Comparison of ENCODE assay signal across 2 fruit fly cellular contexts in genomic region chr2L:19361632-19362142, dm6.
TF ChIP-seq lines count a peak whose summit lies in the region.

No protein-coding gene starts in this region.

TF ChIP-seq in whole organism, embryonic, 481 proteins besides CTCF, POLR2A, EP300 and RAD21 (continued from another document and continues in another):
- TF ChIP-seq CG17328 (GFP tag; IDR thresholded peaks at IDR 0.05; lab: Robert Waterston, UW) = no peak
- peak; percentile 69 for TF ChIP-seq crol (GFP tag; IDR thresholded peaks at IDR 0.05; lab: Robert Waterston, UW)
- TF ChIP-seq emc (GFP tag; optimal IDR thresholded peaks at IDR 0.05; lab: Kevin White, UChicago) = no peak
- peak; percentile 4 for TF ChIP-seq jing (GFP tag; optimal IDR thresholded peaks at IDR 0.05; lab: Kevin White, UChicago)
- no peak for TF ChIP-seq vfl (GFP tag; optimal IDR thresholded peaks at IDR 0.05; lab: Kevin White, UChicago)
- TF ChIP-seq Taf1 (GFP tag; IDR thresholded peaks at IDR 0.05; lab: Robert Waterston, UW) = no peak
- no peak for TF ChIP-seq zfh2 (GFP tag; optimal IDR thresholded peaks at IDR 0.05; lab: Kevin White, UChicago)
- TF ChIP-seq Mad (GFP tag; optimal IDR thresholded peaks at IDR 0.05; lab: Kevin White, UChicago) = no peak
- TF ChIP-seq Atf3 (GFP tag; optimal IDR thresholded peaks at IDR 0.05; lab: Kevin White, UChicago) = no peak
- TF ChIP-seq CG43689 (GFP tag; IDR thresholded peaks at IDR 0.05; lab: Robert Waterston, UW) = no peak
- TF ChIP-seq CG6272 (GFP tag; IDR thresholded peaks at IDR 0.05; lab: Robert Waterston, UW) = no peak
- no peak for TF ChIP-seq slp2 (GFP tag; optimal IDR thresholded peaks at IDR 0.05; lab: Kevin White, UChicago)
- TF ChIP-seq CG1603 (tag; optimal IDR thresholded peaks at IDR 0.05; lab: Kevin White, UChicago) = peak; percentile 44
- TF ChIP-seq CG2712 (tag; optimal IDR thresholded peaks at IDR 0.05; lab: Kevin White, UChicago) = peak; percentile 14
- TF ChIP-seq CG8478 (optimal IDR thresholded peaks at IDR 0.05; lab: Kevin White, UChicago) = no peak
- TF ChIP-seq CG4328 (GFP tag; optimal IDR thresholded peaks at IDR 0.05; lab: Kevin White, UChicago) = no peak
- no peak for TF ChIP-seq jigr1 (GFP tag; IDR thresholded peaks at IDR 0.05; lab: Robert Waterston, UW)
- no peak for TF ChIP-seq cato (GFP tag; optimal IDR thresholded peaks at IDR 0.05; lab: Kevin White, UChicago; ENCODE audit: borderline replicate concordance)
- TF ChIP-seq klu (GFP tag; IDR thresholded peaks at IDR 0.05; lab: Robert Waterston, UW) = no peak
- TF ChIP-seq MESR4 (GFP tag; optimal IDR thresholded peaks at IDR 0.05; lab: Kevin White, UChicago) = no peak
- no peak for TF ChIP-seq Dbx (GFP tag; IDR thresholded peaks at IDR 0.05; lab: Robert Waterston, UW)
- no peak for TF ChIP-seq cg (GFP tag; optimal IDR thresholded peaks at IDR 0.05; lab: Kevin White, UChicago)
- no peak for TF ChIP-seq CG11093 (GFP tag; IDR thresholded peaks at IDR 0.05; lab: Robert Waterston, UW)
- peak; percentile 24 for TF ChIP-seq PHDP (tag; optimal IDR thresholded peaks at IDR 0.05; lab: Kevin White, UChicago)
- no peak for TF ChIP-seq CG6813 (GFP tag; optimal IDR thresholded peaks at IDR 0.05; lab: Kevin White, UChicago)
- TF ChIP-seq CG1792 (GFP tag; optimal IDR thresholded peaks at IDR 0.05; lab: Kevin White, UChicago) = no peak
- TF ChIP-seq B-H1 (GFP tag; IDR thresholded peaks at IDR 0.05; lab: Robert Waterston, UW) = no peak
- no peak for TF ChIP-seq CG2129 (GFP tag; IDR thresholded peaks at IDR 0.05; lab: Robert Waterston, UW; ENCODE audit: partially characterized antibody)
- TF ChIP-seq nerfin-2 (GFP tag; IDR thresholded peaks at IDR 0.05; lab: Robert Waterston, UW; ENCODE audit: partially characterized antibody) = no peak
- TF ChIP-seq CG8944 (GFP tag; optimal IDR thresholded peaks at IDR 0.05; lab: Kevin White, UChicago) = no peak
- peak in 1 of 2 experiments; percentile 7 for TF ChIP-seq Trl (optimal IDR thresholded peaks at IDR 0.05; lab: Kevin White, UChicago)
- no peak for TF ChIP-seq Trl (GFP tag; optimal IDR thresholded peaks at IDR 0.05; lab: Kevin White, UChicago)
- TF ChIP-seq Gug (GFP tag; IDR thresholded peaks at IDR 0.05; lab: Robert Waterston, UW) = no peak
- TF ChIP-seq Ets65A (GFP tag; lab: Kevin White, UChicago) = no peak
- TF ChIP-seq maf-S (GFP tag; optimal IDR thresholded peaks at IDR 0.05; lab: Kevin White, UChicago) = no peak
- TF ChIP-seq psq (GFP tag; optimal IDR thresholded peaks at IDR 0.05; lab: Kevin White, UChicago) = peak; percentile 25
- TF ChIP-seq Blimp-1 (GFP tag; optimal IDR thresholded peaks at IDR 0.05; lab: Kevin White, UChicago) = no peak
- TF ChIP-seq CG9876 (GFP tag; optimal IDR thresholded peaks at IDR 0.05; lab: Kevin White, UChicago) = no peak
- peak; percentile 67 for TF ChIP-seq sd (tag; optimal IDR thresholded peaks at IDR 0.05; lab: Kevin White, UChicago)
- no peak for TF ChIP-seq Asciz (GFP tag; optimal IDR thresholded peaks at IDR 0.05; lab: Kevin White, UChicago)
- peak; percentile 40 for TF ChIP-seq CG11504 (tag; optimal IDR thresholded peaks at IDR 0.05; lab: Kevin White, UChicago)
- TF ChIP-seq crp (GFP tag; optimal IDR thresholded peaks at IDR 0.05; lab: Kevin White, UChicago) = peak in 1 of 2 experiments; percentile 18
- peak; percentile 31 for TF ChIP-seq phol (tag; optimal IDR thresholded peaks at IDR 0.05; lab: Kevin White, UChicago)
- TF ChIP-seq Ets97D (GFP tag; optimal IDR thresholded peaks at IDR 0.05; lab: Kevin White, UChicago) = no peak
- TF ChIP-seq CG30403 (GFP tag; optimal IDR thresholded peaks at IDR 0.05; lab: Kevin White, UChicago) = no peak
- no peak for TF ChIP-seq CG17912 (GFP tag; optimal IDR thresholded peaks at IDR 0.05; lab: Kevin White, UChicago)
- TF ChIP-seq Opbp (GFP tag; IDR thresholded peaks at IDR 0.05; lab: Robert Waterston, UW; ENCODE audit: partially characterized antibody) = no peak
- peak; percentile 63 for TF ChIP-seq CG4707 (GFP tag; optimal IDR thresholded peaks at IDR 0.05; lab: Kevin White, UChicago)
- no peak for TF ChIP-seq CG30431 (GFP tag; optimal IDR thresholded peaks at IDR 0.05; lab: Kevin White, UChicago)
- no peak for TF ChIP-seq CG2120 (GFP tag; optimal IDR thresholded peaks at IDR 0.05; lab: Kevin White, UChicago)
- peak; percentile 37 for TF ChIP-seq dmrt11E (tag; optimal IDR thresholded peaks at IDR 0.05; lab: Kevin White, UChicago)
- TF ChIP-seq Max (GFP tag; optimal IDR thresholded peaks at IDR 0.05; lab: Kevin White, UChicago) = no peak
- no peak for TF ChIP-seq slou (GFP tag; optimal IDR thresholded peaks at IDR 0.05; lab: Kevin White, UChicago)
- no peak for TF ChIP-seq amos (GFP tag; IDR thresholded peaks at IDR 0.05; lab: Robert Waterston, UW; ENCODE audit: partially characterized antibody)
- peak; percentile 8 for TF ChIP-seq Hmr (GFP tag; optimal IDR thresholded peaks at IDR 0.05; lab: Kevin White, UChicago)
- TF ChIP-seq az2 (GFP tag; optimal IDR thresholded peaks at IDR 0.05; lab: Kevin White, UChicago) = peak; percentile 2
- TF ChIP-seq ERR (GFP tag; optimal IDR thresholded peaks at IDR 0.05; lab: Kevin White, UChicago) = no peak
- no peak for TF ChIP-seq cas (GFP tag; IDR thresholded peaks at IDR 0.05; lab: Robert Waterston, UW)
- TF ChIP-seq CG10209 (GFP tag; optimal IDR thresholded peaks at IDR 0.05; lab: Kevin White, UChicago) = no peak
- TF ChIP-seq peb (GFP tag; IDR thresholded peaks at IDR 0.05; lab: Robert Waterston, UW) = no peak
- TF ChIP-seq bab2 (GFP tag; optimal IDR thresholded peaks at IDR 0.05; lab: Kevin White, UChicago) = no peak
- 0 out of 2 replicates have a peak, but pooled peaks have one; percentile 8 for TF ChIP-seq CG31441 (GFP tag; IDR thresholded peaks at IDR 0.05; lab: Robert Waterston, UW)
- peak; percentile 24 for TF ChIP-seq Sox102F (GFP tag; optimal IDR thresholded peaks at IDR 0.05; lab: Kevin White, UChicago)
- TF ChIP-seq bsh (GFP tag; optimal IDR thresholded peaks at IDR 0.05; lab: Kevin White, UChicago) = peak; percentile 1 to 17
- no peak for TF ChIP-seq CG10147 (GFP tag; optimal IDR thresholded peaks at IDR 0.05; lab: Kevin White, UChicago)
- TF ChIP-seq CG16815 (GFP tag; optimal IDR thresholded peaks at IDR 0.05; lab: Kevin White, UChicago) = no peak
- TF ChIP-seq Sry-δ (GFP tag; optimal IDR thresholded peaks at IDR 0.05; lab: Kevin White, UChicago) = no peak
- no peak for TF ChIP-seq kah (GFP tag; optimal IDR thresholded peaks at IDR 0.05; lab: Kevin White, UChicago)
- TF ChIP-seq nom (GFP tag; optimal IDR thresholded peaks at IDR 0.05; lab: Kevin White, UChicago) = peak; percentile 16

TF ChIP-seq in whole organism, prepupa, 60 proteins besides CTCF, POLR2A, EP300 and RAD21 (continued from another document):
- TF ChIP-seq pdm3 (GFP tag; optimal IDR thresholded peaks at IDR 0.05; lab: Kevin White, UChicago) = peak; percentile 66
- peak; percentile 67 for TF ChIP-seq CG3919 (GFP tag; optimal IDR thresholded peaks at IDR 0.05; lab: Kevin White, UChicago)
- TF ChIP-seq dsx (GFP tag; optimal IDR thresholded peaks at IDR 0.05; lab: Kevin White, UChicago; ENCODE audit: poor library complexity, severe bottlenecking) = peak; percentile 59
- TF ChIP-seq CG1621 (tag; optimal IDR thresholded peaks at IDR 0.05; lab: Kevin White, UChicago) = peak; percentile 62
- TF ChIP-seq Ets96B (tag; optimal IDR thresholded peaks at IDR 0.05; lab: Kevin White, UChicago) = peak; percentile 60
- peak; percentile 82 for TF ChIP-seq Smox (GFP tag; optimal IDR thresholded peaks at IDR 0.05; lab: Kevin White, UChicago)
- peak; percentile 63 for TF ChIP-seq CG3032 (tag; optimal IDR thresholded peaks at IDR 0.05; lab: Kevin White, UChicago)
- peak; percentile 52 for TF ChIP-seq vri (GFP tag; optimal IDR thresholded peaks at IDR 0.05; lab: Kevin White, UChicago)
- TF ChIP-seq Sox102F (GFP tag; optimal IDR thresholded peaks at IDR 0.05; lab: Kevin White, UChicago) = peak; percentile 85
- TF ChIP-seq Ets21C (GFP tag; optimal IDR thresholded peaks at IDR 0.05; lab: Kevin White, UChicago) = peak; percentile 64
- peak; percentile 86 for TF ChIP-seq esn (GFP tag; optimal IDR thresholded peaks at IDR 0.05; lab: Kevin White, UChicago)
- TF ChIP-seq topi (GFP tag; optimal IDR thresholded peaks at IDR 0.05; lab: Kevin White, UChicago) = peak; percentile 79
- peak; percentile 86 for TF ChIP-seq Met (GFP tag; optimal IDR thresholded peaks at IDR 0.05; lab: Kevin White, UChicago)
- peak; percentile 79 for TF ChIP-seq CG6792 (GFP tag; optimal IDR thresholded peaks at IDR 0.05; lab: Kevin White, UChicago)
- TF ChIP-seq cyc (GFP tag; optimal IDR thresholded peaks at IDR 0.05; lab: Kevin White, UChicago) = peak; percentile 70
- TF ChIP-seq Blimp-1 (GFP tag; optimal IDR thresholded peaks at IDR 0.05; lab: Kevin White, UChicago) = peak; percentile 63
- peak; percentile 92 for TF ChIP-seq svp (GFP tag; lab: Kevin White, UChicago)
- TF ChIP-seq Gug (GFP tag; IDR thresholded peaks at IDR 0.05; lab: Robert Waterston, UW) = no peak
- peak; percentile 55; the same call in 1 of the 3 replicates for TF ChIP-seq CG6163 (GFP tag; IDR thresholded peaks at IDR 0.05; lab: Robert Waterston, UW)
- TF ChIP-seq CG11294 (GFP tag; IDR thresholded peaks at IDR 0.05; lab: Robert Waterston, UW) = no peak
- peak; percentile 53 for TF ChIP-seq CG7368 (GFP tag; optimal IDR thresholded peaks at IDR 0.05; lab: Kevin White, UChicago)
- peak; percentile 73 for TF ChIP-seq Eip75B (GFP tag; optimal IDR thresholded peaks at IDR 0.05; lab: Kevin White, UChicago)
- TF ChIP-seq CG10631 (GFP tag; optimal IDR thresholded peaks at IDR 0.05; lab: Kevin White, UChicago) = peak; percentile 70
- peak; percentile 48; the same call in 2 of the 3 replicates for TF ChIP-seq CG8119 (GFP tag; IDR thresholded peaks at IDR 0.05; lab: Robert Waterston, UW)
- 0 out of 3 replicates have a peak, but pooled peaks have one; percentile 37 for TF ChIP-seq eg (GFP tag; IDR thresholded peaks at IDR 0.05; lab: Robert Waterston, UW)
- TF ChIP-seq CG31627 (GFP tag; optimal IDR thresholded peaks at IDR 0.05; lab: Kevin White, UChicago) = peak; percentile 78
- TF ChIP-seq OdsH (GFP tag; optimal IDR thresholded peaks at IDR 0.05; lab: Kevin White, UChicago) = peak; percentile 73
- peak; percentile 40 for TF ChIP-seq Lpt (GFP tag; optimal IDR thresholded peaks at IDR 0.05; lab: Kevin White, UChicago)
- TF ChIP-seq CG16779 (tag; optimal IDR thresholded peaks at IDR 0.05; lab: Kevin White, UChicago) = no peak
- peak; percentile 71 for TF ChIP-seq CG32006 (GFP tag; optimal IDR thresholded peaks at IDR 0.05; lab: Kevin White, UChicago)
- TF ChIP-seq spab (GFP tag; optimal IDR thresholded peaks at IDR 0.05; lab: Kevin White, UChicago) = peak; percentile 50
- peak; percentile 78 for TF ChIP-seq Hr39 (GFP tag; optimal IDR thresholded peaks at IDR 0.05; lab: Kevin White, UChicago)
- TF ChIP-seq CG11762 (GFP tag; optimal IDR thresholded peaks at IDR 0.05; lab: Kevin White, UChicago; ENCODE audit: insufficient read depth) = peak; percentile 73
- peak; percentile 64 for TF ChIP-seq CG15336 (GFP tag; IDR thresholded peaks at IDR 0.05; lab: Robert Waterston, UW)
- TF ChIP-seq CG9139 (GFP tag; optimal IDR thresholded peaks at IDR 0.05; lab: Kevin White, UChicago) = peak; percentile 42
- peak; percentile 59 for TF ChIP-seq CG6808 (GFP tag; optimal IDR thresholded peaks at IDR 0.05; lab: Kevin White, UChicago)
- peak; percentile 80 for TF ChIP-seq acj6 (GFP tag; optimal IDR thresholded peaks at IDR 0.05; lab: Kevin White, UChicago)
